Fruit fly (Drosophila melanogaster) whole organism, wandering third instar larva: ENCODE data around the gene CG13311.

Experiments used
- CG9705 ChIP-seq: fragments of 200-800 bp; sonication (Bioruptor generic); optimal IDR thresholded peaks from 2 replicates; lab custom pipeline; 2018; ENCODE audit warnings: missing biosample characterization, mild to moderate bottlenecking, missing genetic modification characterization
- br ChIP-seq: fragments of 200-800 bp; sonication (Bioruptor generic); optimal IDR thresholded peaks from 2 replicates; lab custom pipeline; 2016; ENCODE audit warnings: missing biosample characterization, missing genetic modification characterization
- fru ChIP-seq: fragments of 200-800 bp; sonication (Bioruptor generic); optimal IDR thresholded peaks from 3 replicates; lab custom pipeline; 2016; ENCODE audit warnings: missing biosample characterization, mild to moderate bottlenecking, missing genetic modification characterization
- pan ChIP-seq: fragments of >200 bp; optimal IDR thresholded peaks from 2 replicates; lab custom pipeline; 2017
- psq ChIP-seq: fragments of 200-800 bp; sonication (Bioruptor generic); optimal IDR thresholded peaks from 3 replicates; lab custom pipeline; 2017; ENCODE audit warnings: missing biosample characterization, mild to moderate bottlenecking, missing genetic modification characterization, moderate library complexity
- rgr ChIP-seq: fragments of 200-800 bp; sonication (Bioruptor generic); optimal IDR thresholded peaks from 3 replicates; lab custom pipeline; 2016; ENCODE audit warnings: missing biosample characterization, mild to moderate bottlenecking, missing genetic modification characterization

DNA sequence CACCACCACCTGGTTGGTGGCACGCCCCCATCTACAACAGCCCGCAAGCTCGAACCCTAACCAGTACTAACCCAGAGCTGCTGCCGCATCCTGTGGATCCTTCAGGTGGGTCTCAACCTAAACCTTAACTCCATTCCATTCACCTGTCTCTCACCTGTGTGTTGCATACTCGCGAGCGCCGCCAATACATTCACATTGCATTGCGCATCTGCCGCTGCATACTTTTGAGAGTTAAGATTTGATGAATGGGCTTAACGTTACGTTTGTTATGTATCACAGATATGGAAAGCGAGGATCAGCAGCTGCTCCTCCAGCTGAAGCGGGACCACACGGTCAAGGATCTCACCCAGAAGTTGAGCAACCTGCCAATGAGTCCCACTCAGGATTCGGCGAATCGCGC is 14.7 kb downstream of the CG13311 start:
- no peak for TF ChIP-seq br (GFP tag; lab: Kevin White, UChicago)
- TF ChIP-seq psq: no peak
- TF ChIP-seq fru (GFP tag; lab: Kevin White, UChicago): no peak
- TF ChIP-seq CG9705 (GFP tag; lab: Kevin White, UChicago): no peak
- TF ChIP-seq pan (lab: Kevin White, UChicago): no peak
- TF ChIP-seq rgr (GFP tag; lab: Kevin White, UChicago): no peak
